Fruit fly (Drosophila melanogaster) whole organism, embryonic: Measurements from ENCODE around the gene Ubc4.

Experiments used
- B-H1 ChIP-seq: fragments of 200-800 bp; sonication (Bioruptor generic); IDR thresholded peaks from 3 replicates; pipeline ENCODE4 v1.3.6; 2022; ENCODE audit warnings: missing biosample characterization, missing genetic modification characterization
- CG10267 ChIP-seq: fragments of 200-800 bp; sonication (Bioruptor generic); optimal IDR thresholded peaks from 2 replicates; lab custom pipeline; 2018; ENCODE audit warnings: missing biosample characterization, mild to moderate bottlenecking, missing genetic modification characterization, moderate library complexity
- CG10431 ChIP-seq: fragments of 200-800 bp; sonication (Bioruptor generic); optimal IDR thresholded peaks from 3 replicates; lab custom pipeline; 2018; ENCODE audit warnings: missing biosample characterization, mild to moderate bottlenecking, missing genetic modification characterization
- CG11085 ChIP-seq: fragments of 200-800 bp; sonication (Bioruptor generic); IDR thresholded peaks from 2 replicates; pipeline ENCODE4 v1.3.6; 2022; ENCODE audit warnings: missing biosample characterization, missing genetic modification characterization
- CG11456 ChIP-seq: fragments of 200-800 bp; sonication (Bioruptor generic); IDR thresholded peaks from 3 replicates; pipeline ENCODE4 v1.3.6; 2022; ENCODE audit warnings: missing biosample characterization, missing genetic modification characterization
- CG1233 ChIP-seq: fragments of 200-800 bp; sonication (Bioruptor generic); optimal IDR thresholded peaks from 4 replicates; lab custom pipeline; 2018; ENCODE audit warnings: missing biosample characterization, mild to moderate bottlenecking, missing genetic modification characterization
- CG13123 ChIP-seq: fragments of 200-800 bp; sonication (Bioruptor generic); optimal IDR thresholded peaks from 2 replicates; lab custom pipeline; 2016; ENCODE audit warnings: missing biosample characterization, missing genetic modification characterization
- CG13624 ChIP-seq: fragments of 200-800 bp; sonication (Bioruptor generic); optimal IDR thresholded peaks from 2 replicates; lab custom pipeline; 2016; ENCODE audit warnings: missing biosample characterization, missing genetic modification characterization
- CG13894 ChIP-seq: fragments of 200-800 bp; sonication (Bioruptor generic); optimal IDR thresholded peaks from 3 replicates; lab custom pipeline; 2018; ENCODE audit warnings: missing biosample characterization, mild to moderate bottlenecking, missing genetic modification characterization, moderate library complexity
- CG14441 ChIP-seq: fragments of 200-800 bp; sonication (Bioruptor generic); IDR thresholded peaks from 2 replicates; pipeline ENCODE4 v1.3.6; 2022; ENCODE audit warnings: missing biosample characterization, missing genetic modification characterization
- CG15601 ChIP-seq: fragments of 200-800 bp; sonication (Bioruptor generic); optimal IDR thresholded peaks from 3 replicates; lab custom pipeline; 2019; ENCODE audit warnings: missing biosample characterization, mild to moderate bottlenecking, missing genetic modification characterization, moderate library complexity
- CG1603 ChIP-seq: fragments of 200-800 bp; sonication (Bioruptor generic); optimal IDR thresholded peaks from 2 replicates; lab custom pipeline; 2019; ENCODE audit warnings: missing biosample characterization, mild to moderate bottlenecking, missing genetic modification characterization, moderate library complexity
- CG16863 ChIP-seq: fragments of 200-800 bp; sonication (Bioruptor generic); optimal IDR thresholded peaks from 3 replicates; lab custom pipeline; 2016; ENCODE audit warnings: missing biosample characterization, missing genetic modification characterization
- CG17186 ChIP-seq: fragments of 200-800 bp; sonication (Bioruptor generic); optimal IDR thresholded peaks from 3 replicates; lab custom pipeline; 2017; ENCODE audit warnings: missing biosample characterization, missing genetic modification reagents, missing genetic modification characterization
- CG1832 ChIP-seq: fragments of 200-800 bp; sonication (Bioruptor generic); optimal IDR thresholded peaks from 2 replicates; lab custom pipeline; 2017; ENCODE audit warnings: missing biosample characterization, mild to moderate bottlenecking, missing genetic modification characterization, inconsistent platforms
- CG31365 ChIP-seq: fragments of 200-800 bp; sonication (Bioruptor generic); optimal IDR thresholded peaks from 2 replicates; lab custom pipeline; 2018; ENCODE audit warnings: missing biosample characterization, mild to moderate bottlenecking, missing genetic modification characterization
- CG33557 ChIP-seq: fragments of 200-800 bp; sonication (Bioruptor generic); optimal IDR thresholded peaks from 2 replicates; lab custom pipeline; 2019; ENCODE audit warnings: missing biosample characterization, mild to moderate bottlenecking, missing genetic modification characterization, moderate library complexity
- CG3838 ChIP-seq: fragments of 200-800 bp; sonication (Bioruptor generic); optimal IDR thresholded peaks from 3 replicates; lab custom pipeline; 2016; ENCODE audit warnings: missing biosample characterization, missing genetic modification characterization
- CG3995 ChIP-seq: fragments of 200-800 bp; sonication (Bioruptor generic); optimal IDR thresholded peaks from 3 replicates; lab custom pipeline; 2016; ENCODE audit warnings: missing biosample characterization, missing genetic modification characterization
- CG7556 ChIP-seq: fragments of 200-800 bp; sonication (Bioruptor generic); optimal IDR thresholded peaks from 2 replicates; lab custom pipeline; 2017; ENCODE audit warnings: missing biosample characterization, mild to moderate bottlenecking, missing genetic modification characterization
- CG7745 ChIP-seq: fragments of 200-800 bp; sonication (Bioruptor generic); optimal IDR thresholded peaks from 2 replicates; lab custom pipeline; 2018; ENCODE audit warnings: missing biosample characterization, mild to moderate bottlenecking, missing genetic modification characterization, moderate library complexity
- CG8478 ChIP-seq: fragments of >200 bp; optimal IDR thresholded peaks from 2 replicates; lab custom pipeline; 2018
- CG9797 ChIP-seq: fragments of 200-800 bp; sonication (Bioruptor generic); optimal IDR thresholded peaks from 3 replicates; lab custom pipeline; 2018; ENCODE audit warnings: missing biosample characterization, mild to moderate bottlenecking, missing genetic modification characterization
- CHES-1-like ChIP-seq: fragments of 200-800 bp; sonication (Bioruptor generic); optimal IDR thresholded peaks from 2 replicates; lab custom pipeline; 2016; ENCODE audit warnings: missing biosample characterization, missing genetic modification characterization
- D ChIP-seq, 2 experiments: fragments of 200-800 bp in 1 of 2; fragments of >200 bp in 1 of 2; sonication (Bioruptor generic) in 1 of 2; optimal IDR thresholded peaks; 2 replicates in 1 of 2; 3 replicates in 1 of 2; lab custom pipeline; 2017; ENCODE audit warnings: mild to moderate bottlenecking in 1 of 2, missing biosample characterization in 1 of 2, missing genetic modification characterization in 1 of 2, missing genetic modification reagents in 1 of 2
- Fer1 ChIP-seq: fragments of 200-800 bp; sonication (Bioruptor generic); optimal IDR thresholded peaks from 2 replicates; lab custom pipeline; 2017; ENCODE audit warnings: missing biosample characterization, mild to moderate bottlenecking, missing genetic modification characterization
- H15 ChIP-seq: fragments of 200-800 bp; sonication (Bioruptor generic); IDR thresholded peaks from 3 replicates; pipeline ENCODE4 v1.3.6; 2022; ENCODE audit warnings: missing biosample characterization, missing genetic modification characterization
- HLH3B ChIP-seq: fragments of 200-800 bp; sonication (Bioruptor generic); IDR thresholded peaks from 2 replicates; pipeline ENCODE4 v1.3.6; 2022; ENCODE audit warnings: missing biosample characterization, missing genetic modification characterization
- HLH4C ChIP-seq: fragments of 200-800 bp; sonication (Bioruptor generic); IDR thresholded peaks from 3 replicates; pipeline ENCODE4 v1.3.6; 2022; ENCODE audit warnings: missing biosample characterization, missing genetic modification characterization; ENCODE audit not compliant: partially characterized antibody
- HmgD ChIP-seq: fragments of 200-800 bp; sonication (Bioruptor generic); optimal IDR thresholded peaks from 3 replicates; lab custom pipeline; 2016; ENCODE audit warnings: missing biosample characterization, missing genetic modification characterization
- Mad ChIP-seq: fragments of 200-800 bp; sonication (Bioruptor generic); optimal IDR thresholded peaks from 2 replicates; lab custom pipeline; 2016; ENCODE audit warnings: missing biosample characterization, missing genetic modification characterization
- NC2β ChIP-seq: fragments of 200-800 bp; sonication (Bioruptor generic); optimal IDR thresholded peaks from 2 replicates; lab custom pipeline; 2016; ENCODE audit warnings: missing biosample characterization, missing genetic modification characterization
- Rx ChIP-seq: fragments of 200-800 bp; sonication (Bioruptor generic); IDR thresholded peaks from 2 replicates; pipeline ENCODE4 v1.3.6; 2022; ENCODE audit warnings: missing biosample characterization, missing genetic modification characterization
- Six4 ChIP-seq: fragments of 200-800 bp; sonication (Bioruptor generic); optimal IDR thresholded peaks from 2 replicates; lab custom pipeline; 2016; ENCODE audit warnings: missing biosample characterization, missing genetic modification characterization
- ab ChIP-seq: fragments of 200-800 bp; sonication (Bioruptor generic); optimal IDR thresholded peaks from 2 replicates; lab custom pipeline; 2016; ENCODE audit warnings: missing biosample characterization, missing genetic modification characterization
- cad ChIP-seq: fragments of >200 bp; optimal IDR thresholded peaks from 2 replicates; lab custom pipeline; 2017; ENCODE audit warnings: missing biosample characterization, missing genetic modification characterization
- chn ChIP-seq: fragments of 200-800 bp; sonication (Bioruptor generic); optimal IDR thresholded peaks from 2 replicates; lab custom pipeline; 2016; ENCODE audit warnings: missing biosample characterization, missing genetic modification characterization
- crol ChIP-seq: fragments of 200-800 bp; sonication (Bioruptor generic); IDR thresholded peaks from 2 replicates; pipeline ENCODE4 v1.3.6; 2022; ENCODE audit warnings: missing biosample characterization, missing genetic modification characterization
- dati ChIP-seq: fragments of 200-800 bp; sonication (Bioruptor generic); IDR thresholded peaks from 2 replicates; pipeline ENCODE4 v1.3.6; 2022; ENCODE audit warnings: missing biosample characterization, missing genetic modification characterization
- dm ChIP-seq: fragments of 200-800 bp; sonication (Bioruptor generic); optimal IDR thresholded peaks from 3 replicates; lab custom pipeline; 2016; ENCODE audit warnings: missing biosample characterization, missing genetic modification characterization
- fd102C ChIP-seq: fragments of 200-800 bp; sonication (Bioruptor generic); optimal IDR thresholded peaks from 2 replicates; lab custom pipeline; 2018; ENCODE audit warnings: missing biosample characterization, mild to moderate bottlenecking, missing genetic modification characterization, moderate library complexity
- gcm ChIP-seq: fragments of 200-800 bp; sonication (Bioruptor generic); optimal IDR thresholded peaks from 2 replicates; lab custom pipeline; 2019; ENCODE audit warnings: missing biosample characterization, mild to moderate bottlenecking, missing genetic modification characterization, moderate library complexity
- gcm2 ChIP-seq: fragments of 200-800 bp; sonication (Bioruptor generic); optimal IDR thresholded peaks from 2 replicates; lab custom pipeline; 2016; ENCODE audit warnings: missing biosample characterization, missing genetic modification characterization
- grau ChIP-seq: fragments of 200-800 bp; optimal IDR thresholded peaks from 3 replicates; lab custom pipeline; 2019; ENCODE audit warnings: missing biosample characterization, mild to moderate bottlenecking, missing genetic modification characterization, moderate library complexity
- hb ChIP-seq: fragments of 200-800 bp; sonication (Bioruptor generic); IDR thresholded peaks from 3 replicates; pipeline ENCODE4 v1.3.6; 2022; ENCODE audit warnings: missing biosample characterization, missing genetic modification characterization; ENCODE audit not compliant: partially characterized antibody
- hth ChIP-seq: fragments of >200 bp; optimal IDR thresholded peaks from 2 replicates; lab custom pipeline; 2017; ENCODE audit warnings: inconsistent platforms
- kay ChIP-seq: fragments of 200-800 bp; sonication (Bioruptor generic); optimal IDR thresholded peaks from 2 replicates; lab custom pipeline; 2016; ENCODE audit warnings: missing biosample characterization, missing genetic modification characterization
- lola ChIP-seq, 3 experiments: fragments of >200 bp in 2 of 3; fragments of 200-800 bp in 1 of 3; sonication (Bioruptor generic) in 1 of 3; optimal IDR thresholded peaks; 2 replicates each; lab custom pipeline; 2017 to 2019; ENCODE audit warnings: missing biosample characterization in 3 of 3, missing genetic modification characterization in 3 of 3, mild to moderate bottlenecking in 1 of 3, moderate library complexity in 1 of 3
- pros ChIP-seq: fragments of 200-800 bp; sonication (Bioruptor generic); optimal IDR thresholded peaks from 3 replicates; lab custom pipeline; 2019; ENCODE audit warnings: missing biosample characterization, mild to moderate bottlenecking, missing genetic modification characterization, moderate library complexity
- slbo ChIP-seq: fragments of 200-800 bp; sonication (Bioruptor generic); IDR thresholded peaks from 2 replicates; pipeline ENCODE4 v1.3.6; 2022; ENCODE audit warnings: missing biosample characterization, missing genetic modification characterization
- slp2 ChIP-seq: fragments of 200-800 bp; sonication (Bioruptor generic); optimal IDR thresholded peaks from 2 replicates; lab custom pipeline; 2016; ENCODE audit warnings: missing biosample characterization, missing genetic modification characterization
- zf30C ChIP-seq: fragments of 200-800 bp; sonication (Bioruptor generic); optimal IDR thresholded peaks from 3 replicates; lab custom pipeline; 2018; ENCODE audit warnings: missing biosample characterization, mild to moderate bottlenecking, missing genetic modification characterization
- zfh1 ChIP-seq: fragments of 200-800 bp; sonication (Bioruptor generic); IDR thresholded peaks from 3 replicates; pipeline ENCODE4 v1.3.6; 2022; ENCODE audit warnings: missing biosample characterization, missing genetic modification characterization

The Ubc4 gene

dm6 chr3L:9695647-9696046, 2.5 kb upstream of the Ubc4 start (continued):
- TF ChIP-seq CG31365 (tag; lab: Kevin White, UChicago) = no peak
- no peak for TF ChIP-seq zfh1 (GFP tag; lab: Robert Waterston, UW)
- TF ChIP-seq CG13123 (GFP tag; lab: Kevin White, UChicago) = no peak
- TF ChIP-seq kay (GFP tag; lab: Kevin White, UChicago) = peak; percentile 7
- no peak for TF ChIP-seq slp2 (GFP tag; lab: Kevin White, UChicago)
- TF ChIP-seq HLH4C (GFP tag; lab: Robert Waterston, UW) = no peak
- TF ChIP-seq CG11085 (GFP tag; lab: Robert Waterston, UW) = no peak
- TF ChIP-seq crol (GFP tag; lab: Robert Waterston, UW) = no peak
- TF ChIP-seq CG33557 = no peak
- no peak for TF ChIP-seq H15 (GFP tag; lab: Robert Waterston, UW)
- TF ChIP-seq CG10267 (tag; lab: Kevin White, UChicago) = peak; percentile 13
- TF ChIP-seq CG7556 (GFP tag; lab: Kevin White, UChicago) = peak; percentile 66
- no peak for TF ChIP-seq chn (GFP tag; lab: Kevin White, UChicago)
- TF ChIP-seq cad = no peak
- no peak for TF ChIP-seq ab
- TF ChIP-seq gcm2 (GFP tag; lab: Kevin White, UChicago) = no peak
- TF ChIP-seq CG3838 = no peak
- no peak for TF ChIP-seq Rx (GFP tag; lab: Robert Waterston, UW)
- TF ChIP-seq CG15601 (tag; lab: Kevin White, UChicago) = no peak
- TF ChIP-seq CG1603 (tag; lab: Kevin White, UChicago) = no peak
- TF ChIP-seq HLH3B (GFP tag; lab: Robert Waterston, UW) = no peak
- TF ChIP-seq fd102C (GFP tag; lab: Kevin White, UChicago) = no peak
- TF ChIP-seq hth (lab: Kevin White, UChicago) = no peak
- TF ChIP-seq CG13624 (GFP tag; lab: Kevin White, UChicago) = no peak
- TF ChIP-seq CG7745 (tag; lab: Kevin White, UChicago) = no peak
- TF ChIP-seq HmgD = no peak
- no peak for TF ChIP-seq Fer1 (GFP tag; lab: Kevin White, UChicago)
- TF ChIP-seq CG11456 (GFP tag; lab: Robert Waterston, UW) = no peak
- no peak for TF ChIP-seq Mad (GFP tag; lab: Kevin White, UChicago)
- TF ChIP-seq CG3995 (GFP tag; lab: Kevin White, UChicago) = no peak
- TF ChIP-seq CG8478 (lab: Kevin White, UChicago) = no peak
- no peak for TF ChIP-seq CG13894 (tag; lab: Kevin White, UChicago)
- no peak for TF ChIP-seq dati
- TF ChIP-seq zf30C (GFP tag; lab: Kevin White, UChicago) = no peak
- TF ChIP-seq grau (tag; lab: Kevin White, UChicago) = peak; percentile 64
- TF ChIP-seq dm = no peak
- no peak for TF ChIP-seq CG1233 (GFP tag; lab: Kevin White, UChicago)
- no peak for TF ChIP-seq hb (GFP tag; lab: Robert Waterston, UW)
- TF ChIP-seq lola (GFP tag; optimal IDR thresholded peaks at IDR 0.05; lab: Kevin White, UChicago) = no peak
- no peak for TF ChIP-seq CG10431 (GFP tag; lab: Kevin White, UChicago)
- no peak for TF ChIP-seq CG1832 (GFP tag; lab: Kevin White, UChicago)
- no peak for TF ChIP-seq D (optimal IDR thresholded peaks at IDR 0.05; lab: Kevin White, UChicago)
- TF ChIP-seq D (GFP tag; optimal IDR thresholded peaks at IDR 0.05; lab: Kevin White, UChicago) = no peak
- no peak for TF ChIP-seq gcm (GFP tag; lab: Kevin White, UChicago)
- no peak for TF ChIP-seq pros (GFP tag; lab: Kevin White, UChicago)
- no peak for TF ChIP-seq CG16863
- TF ChIP-seq Six4 = no peak
- no peak for TF ChIP-seq CG9797 (GFP tag; lab: Kevin White, UChicago)
- TF ChIP-seq B-H1 (GFP tag; lab: Robert Waterston, UW) = no peak
- TF ChIP-seq CG17186 (GFP tag; lab: Kevin White, UChicago) = no peak
- peak; percentile 17; the same call in 1 of the 2 replicates for TF ChIP-seq slbo
- TF ChIP-seq NC2β = no peak
- TF ChIP-seq CHES-1-like (GFP tag; lab: Kevin White, UChicago) = no peak
- TF ChIP-seq CG14441 (GFP tag; lab: Robert Waterston, UW) = no peak
